Worm (Caenorhabditis elegans): Measurements from ENCODE around the gene pyr-1.

DNA sequence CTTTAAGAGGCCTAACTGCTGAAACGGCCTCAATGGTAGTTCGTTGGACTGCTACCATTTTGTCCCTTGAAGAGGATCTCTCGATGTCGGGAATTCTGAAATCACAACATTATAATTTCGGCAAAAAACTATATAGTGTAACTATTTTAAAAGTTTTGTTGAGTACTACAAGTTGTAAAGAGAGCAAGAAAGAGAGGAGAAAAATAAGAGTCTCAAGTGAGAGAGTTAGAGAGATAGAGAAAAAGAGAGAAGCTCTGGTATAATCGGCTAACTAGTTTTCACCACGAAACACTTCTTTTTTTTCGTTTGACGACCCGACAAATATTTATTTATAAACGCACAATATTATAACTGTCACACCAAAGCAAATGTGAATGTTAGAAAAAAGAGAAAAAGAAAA lies 13.3 kb upstream of the pyr-1 start, which contains the start of gene vab-9:
- TF ChIP-seq zip-8 (tag; optimal IDR thresholded peaks at IDR 0.05), result no peak
- no peak for TF ChIP-seq lin-13 (tag; optimal IDR thresholded peaks at IDR 0.05)
- TF ChIP-seq ces-1 (GFP tag; optimal IDR thresholded peaks at IDR 0.05), result peak; percentile 51
- no peak for TF ChIP-seq unc-120 (tag; optimal IDR thresholded peaks at IDR 0.05; ENCODE audit: poor library complexity, severe bottlenecking)

Data from whole organism, mixed stage, embryonic.